Worm (Caenorhabditis elegans) whole organism, L4 larva: Measurements from ENCODE around the gene rpl-29.

Experiments used
- Y75B8A.6 ChIP-seq: fragments of 200-800 bp; sonication (Bioruptor generic); IDR thresholded peaks from 2 replicates; pipeline ENCODE4 v1.3.6; 2022; ENCODE audit warnings: missing genetic modification reagents, missing genetic modification characterization, missing compliant biosample characterization
- ZK546.5 ChIP-seq, 2 experiments: sonication (generic microtip); optimal IDR thresholded peaks; 2 replicates each; lab custom pipeline; 2017; ENCODE audit warnings: missing biosample characterization in 2 of 2, missing genetic modification characterization in 2 of 2
- ceh-62 ChIP-seq: sonication (generic microtip); optimal IDR thresholded peaks from 2 replicates; lab custom pipeline; 2017; ENCODE audit warnings: missing biosample characterization, missing genetic modification characterization
- dpl-1 ChIP-seq: fragments of 150-350 bp; optimal IDR thresholded peaks from 2 replicates; lab custom pipeline; 2014; ENCODE audit warnings: missing biosample characterization, missing genetic modification reagents, missing genetic modification characterization
- jun-1 ChIP-seq: fragments of 150-350 bp; optimal IDR thresholded peaks from 2 replicates; lab custom pipeline; 2014; ENCODE audit warnings: missing biosample characterization, missing genetic modification reagents, missing genetic modification characterization
- lin-15B ChIP-seq: fragments of 150-350 bp; sonication (generic microtip); optimal IDR thresholded peaks from 3 replicates; lab custom pipeline; 2014; ENCODE audit warnings: missing biosample characterization, missing genetic modification characterization
- lir-3 ChIP-seq: sonication (generic microtip); optimal IDR thresholded peaks from 2 replicates; lab custom pipeline; 2016; ENCODE audit warnings: mild to moderate bottlenecking, missing genetic modification characterization, missing compliant biosample characterization
- mdl-1 ChIP-seq, 2 experiments: fragments of 150-350 bp in 1 of 2; sonication (generic microtip) in 1 of 2; optimal IDR thresholded peaks; 2 replicates each; lab custom pipeline; 2014 to 2017; ENCODE audit warnings: missing biosample characterization in 2 of 2, missing genetic modification characterization in 2 of 2
- mep-1 ChIP-seq: fragments of 150-350 bp; sonication (generic microtip); optimal IDR thresholded peaks from 3 replicates; lab custom pipeline; 2014; ENCODE audit warnings: missing biosample characterization, missing genetic modification characterization
- nhr-28 ChIP-seq: fragments of 150-350 bp; optimal IDR thresholded peaks from 2 replicates; lab custom pipeline; 2014; ENCODE audit warnings: missing biosample characterization, missing genetic modification characterization
- pha-4 ChIP-seq, 2 experiments: fragments of 150-350 bp in 1 of 2; fragments of 200-800 bp in 1 of 2; sonication (Bioruptor generic) in 1 of 2; IDR thresholded peaks in 1 of 2; optimal IDR thresholded peaks in 1 of 2; 2 replicates each; pipeline versions ENCODE4 v1.3.6 to Lab custom; 2014 to 2022; ENCODE audit warnings: missing genetic modification characterization in 2 of 2, missing genetic modification reagents in 2 of 2, missing biosample characterization in 1 of 2, missing compliant biosample characterization in 1 of 2
- saeg-2 ChIP-seq: fragments of 200-800 bp; sonication (Bioruptor generic); IDR thresholded peaks from 2 replicates; pipeline ENCODE4 v1.3.6; 2022; ENCODE audit warnings: missing genetic modification reagents, missing genetic modification characterization, missing compliant biosample characterization
- zag-1 ChIP-seq: fragments of 150-350 bp; optimal IDR thresholded peaks from 2 replicates; lab custom pipeline; 2014; ENCODE audit warnings: missing biosample characterization, missing genetic modification characterization

- no peak for TF ChIP-seq mep-1
- no peak for TF ChIP-seq ZK546.5 (tag; optimal IDR thresholded peaks at IDR 0.05; lab: Kevin White, UChicago)
- TF ChIP-seq pha-4 (GFP tag; IDR thresholded peaks at IDR 0.05; lab: Robert Waterston, UW), result no peak
- no peak for TF ChIP-seq pha-4 (tag; optimal IDR thresholded peaks at IDR 0.05; lab: Kevin White, UChicago)
- no peak for TF ChIP-seq zag-1 (tag; lab: Kevin White, UChicago)
- TF ChIP-seq mdl-1 (tag; optimal IDR thresholded peaks at IDR 0.05; lab: Kevin White, UChicago), result no peak
- TF ChIP-seq lir-3 (tag; lab: Kevin White, UChicago), result no peak
- no peak for TF ChIP-seq dpl-1
- TF ChIP-seq Y75B8A.6, result no peak
- TF ChIP-seq ceh-62 (tag; lab: Kevin White, UChicago), result no peak
- no peak for TF ChIP-seq lin-15B (tag; lab: Kevin White, UChicago)
- TF ChIP-seq jun-1 (tag; lab: Kevin White, UChicago), result no peak
- no peak for TF ChIP-seq nhr-28 (tag; lab: Kevin White, UChicago)
- no peak for TF ChIP-seq saeg-2
Observed at ce11 chrIV:13927641-13928040, 45.6 kb downstream of the rpl-29 start.
